Worm (Caenorhabditis elegans): ENCODE data around the gene metl-6.

Gene metl-6

ce11 chrIII:3921646-3922328 is at the start of gene metl-6, which contains the start of gene nit-1:
Gene metl-6, minus strand, starts transcription at chrIII:3921711.
Gene nit-1, plus strand, starts transcription at chrIII:3922207.
- no peak for TF ChIP-seq nhr-76 (tag; optimal IDR thresholded peaks at IDR 0.05)
- TF ChIP-seq pqm-1 (tag; optimal IDR thresholded peaks at IDR 0.05): peak; percentile 40
- TF ChIP-seq ztf-11 (tag; optimal IDR thresholded peaks at IDR 0.05): no peak
- no peak for TF ChIP-seq mml-1 (tag; optimal IDR thresholded peaks at IDR 0.05)
- TF ChIP-seq ztf-4 (tag; optimal IDR thresholded peaks at IDR 0.05): no peak
- peak; percentile 51 for TF ChIP-seq nhr-43 (tag; optimal IDR thresholded peaks at IDR 0.05; ENCODE audit: poor library complexity, severe bottlenecking)
- no peak for TF ChIP-seq unc-62 (GFP tag; optimal IDR thresholded peaks at IDR 0.05)
- peak; percentile 7 for TF ChIP-seq nfya-1 (tag; optimal IDR thresholded peaks at IDR 0.05; ENCODE audit: insufficient read depth)
- no peak for TF ChIP-seq nhr-67 (tag; optimal IDR thresholded peaks at IDR 0.05)
- TF ChIP-seq fkh-10 (GFP tag; optimal IDR thresholded peaks at IDR 0.05): no peak
- TF ChIP-seq fos-1 (tag; optimal IDR thresholded peaks at IDR 0.05): no peak
- peak; percentile 13 for TF ChIP-seq nhr-25 (tag; optimal IDR thresholded peaks at IDR 0.05)
- no peak for TF ChIP-seq lsy-12 (tag; optimal IDR thresholded peaks at IDR 0.05)
- TF ChIP-seq elt-2 (tag; optimal IDR thresholded peaks at IDR 0.05): peak; percentile 17
- TF ChIP-seq eor-1 (tag; optimal IDR thresholded peaks at IDR 0.05): no peak
- TF ChIP-seq pha-4 (tag; optimal IDR thresholded peaks at IDR 0.05): peak; percentile 26
- TF ChIP-seq skn-1 (tag; optimal IDR thresholded peaks at IDR 0.05): peak; percentile 6
- TF ChIP-seq lin-15B (tag; optimal IDR thresholded peaks at IDR 0.05): peak; percentile 11

- TF ChIP-seq elt-3 (tag; optimal IDR thresholded peaks at IDR 0.05): no peak
- no peak for TF ChIP-seq ceh-9 (tag; optimal IDR thresholded peaks at IDR 0.05)
- TF ChIP-seq unc-39 (tag; optimal IDR thresholded peaks at IDR 0.05): no peak
- TF ChIP-seq unc-62 (GFP tag; optimal IDR thresholded peaks at IDR 0.05): no peak
- TF ChIP-seq egl-5 (tag; optimal IDR thresholded peaks at IDR 0.05): no peak
- no peak for TF ChIP-seq eor-1 (tag; optimal IDR thresholded peaks at IDR 0.05)
These were observed 48.9 kb upstream of the metl-6 start for ce11 chrIII:3970395-3970794.

- no peak for TF ChIP-seq aly-2 (tag; optimal IDR thresholded peaks at IDR 0.05)
- peak; percentile 38 for TF ChIP-seq lin-39 (tag; optimal IDR thresholded peaks at IDR 0.05)
- TF ChIP-seq nhr-12 (tag; optimal IDR thresholded peaks at IDR 0.05): no peak
- TF ChIP-seq hmg-11 (tag; optimal IDR thresholded peaks at IDR 0.05): no peak
- TF ChIP-seq jun-1 (tag; optimal IDR thresholded peaks at IDR 0.05): no peak
- no peak for TF ChIP-seq nhr-11 (tag; optimal IDR thresholded peaks at IDR 0.05)
These were observed 47.6 kb upstream of the metl-6 start for ce11 chrIII:3969133-3969532.

- no peak for TF ChIP-seq nhr-11 (tag; optimal IDR thresholded peaks at IDR 0.05)
- TF ChIP-seq nhr-67 (tag; optimal IDR thresholded peaks at IDR 0.05): no peak
- no peak for TF ChIP-seq snpc-4 (tag; optimal IDR thresholded peaks at IDR 0.05)
- TF ChIP-seq eor-1 (tag; optimal IDR thresholded peaks at IDR 0.05): no peak
- TF ChIP-seq ama-1 (optimal IDR thresholded peaks at IDR 0.05): no peak
- TF ChIP-seq pha-4 (tag; optimal IDR thresholded peaks at IDR 0.05): no peak
- TF ChIP-seq egl-27 (tag; optimal IDR thresholded peaks at IDR 0.05): no peak
- no peak for TF ChIP-seq daf-12 (tag; optimal IDR thresholded peaks at IDR 0.05)
- no peak for TF ChIP-seq fos-1 (tag; optimal IDR thresholded peaks at IDR 0.05)
- no peak for TF ChIP-seq ztf-11 (tag; optimal IDR thresholded peaks at IDR 0.05)
- no peak for TF ChIP-seq nfya-1 (tag; optimal IDR thresholded peaks at IDR 0.05; ENCODE audit: insufficient read depth)
- TF ChIP-seq ceh-82 (tag; optimal IDR thresholded peaks at IDR 0.05): no peak
- no peak for TF ChIP-seq elt-1 (tag; optimal IDR thresholded peaks at IDR 0.05)
- no peak for TF ChIP-seq nhr-237 (tag; optimal IDR thresholded peaks at IDR 0.05)
- no peak for TF ChIP-seq nhr-25 (tag; optimal IDR thresholded peaks at IDR 0.05)
- TF ChIP-seq ceh-9 (tag; optimal IDR thresholded peaks at IDR 0.05): no peak
- no peak for TF ChIP-seq jun-1 (tag; optimal IDR thresholded peaks at IDR 0.05)
These were observed 44.6 kb upstream of the metl-6 start for ce11 chrIII:3966143-3966542.

- TF ChIP-seq ceh-9 (tag; optimal IDR thresholded peaks at IDR 0.05): no peak
- no peak for TF ChIP-seq ztf-4 (tag; optimal IDR thresholded peaks at IDR 0.05)
- no peak for TF ChIP-seq pha-4 (tag; optimal IDR thresholded peaks at IDR 0.05)
- no peak for TF ChIP-seq R02D3.7 (tag; optimal IDR thresholded peaks at IDR 0.05)
- no peak for TF ChIP-seq pqm-1 (tag; optimal IDR thresholded peaks at IDR 0.05)
- no peak for TF ChIP-seq mml-1 (tag; optimal IDR thresholded peaks at IDR 0.05)
- no peak for TF ChIP-seq fos-1 (tag; optimal IDR thresholded peaks at IDR 0.05)
- TF ChIP-seq elt-2 (tag; optimal IDR thresholded peaks at IDR 0.05): no peak
- no peak for TF ChIP-seq nfya-1 (tag; optimal IDR thresholded peaks at IDR 0.05; ENCODE audit: insufficient read depth)
- TF ChIP-seq tbx-2 (tag; optimal IDR thresholded peaks at IDR 0.05): no peak
- no peak for TF ChIP-seq nhr-25 (tag; optimal IDR thresholded peaks at IDR 0.05)
- no peak for TF ChIP-seq fkh-2 (tag; optimal IDR thresholded peaks at IDR 0.05)
- no peak for TF ChIP-seq unc-39 (tag; optimal IDR thresholded peaks at IDR 0.05)
- TF ChIP-seq sea-2 (GFP tag; optimal IDR thresholded peaks at IDR 0.05): no peak
- no peak for TF ChIP-seq lsy-12 (tag; optimal IDR thresholded peaks at IDR 0.05)
- TF ChIP-seq nhr-77 (tag; optimal IDR thresholded peaks at IDR 0.05): no peak
- TF ChIP-seq fkh-10 (GFP tag; optimal IDR thresholded peaks at IDR 0.05): no peak
- TF ChIP-seq unc-62 (GFP tag; optimal IDR thresholded peaks at IDR 0.05): no peak
- no peak for TF ChIP-seq snpc-4 (tag; optimal IDR thresholded peaks at IDR 0.05)
- TF ChIP-seq ceh-82 (tag; optimal IDR thresholded peaks at IDR 0.05): no peak
These were observed 42.7 kb upstream of the metl-6 start, which contains the start of gene R10E9.2 for ce11 chrIII:3964237-3964636. Gene R10E9.2, minus strand, starts transcription at chrIII:3964337.
